Fruit fly (Drosophila melanogaster): Measurements from ENCODE around the gene Mnt.
A peak's percentile ranks its signal among the peaks of the same experiment; 100 is the strongest.

Gene Mnt

dm6 chrX:3677847-3678411 lies 6.3 kb downstream of the Mnt start (continued):
- TF ChIP-seq CG10274 (GFP tag; optimal IDR thresholded peaks at IDR 0.05) (peak; percentile 98), CG12942 (GFP tag; optimal IDR thresholded peaks at IDR 0.05) (peak; percentile 65), org-1 (GFP tag; optimal IDR thresholded peaks at IDR 0.05) (peak; percentile 79), CG5953 (GFP tag; IDR thresholded peaks at IDR 0.05) (peak; percentile 21; the same call in 1 of the 2 replicates), CG6683 (GFP tag; optimal IDR thresholded peaks at IDR 0.05) (peak; percentile 69), CG3281 (GFP tag; optimal IDR thresholded peaks at IDR 0.05) (peak; percentile 81), CG11560 (tag; IDR thresholded peaks at IDR 0.05) (no peak; the same call in 1 of the 3 replicates), CG10654 (GFP tag; optimal IDR thresholded peaks at IDR 0.05) (peak; percentile 47), bab2 (GFP tag; optimal IDR thresholded peaks at IDR 0.05) (peak; percentile 34), knrl (GFP tag; IDR thresholded peaks at IDR 0.05; ENCODE audit: partially characterized antibody) (no peak), dmrt99B (tag; optimal IDR thresholded peaks at IDR 0.05) (peak; percentile 93), repo (GFP tag; optimal IDR thresholded peaks at IDR 0.05) (no peak), CG11456 (GFP tag; IDR thresholded peaks at IDR 0.05) (no peak), B-H2 (GFP tag; optimal IDR thresholded peaks at IDR 0.05) (peak; percentile 1), CG32767 (GFP tag; IDR thresholded peaks at IDR 0.05) (peak; percentile 53; the same call in 1 of the 2 replicates), Adf1 (GFP tag; IDR thresholded peaks at IDR 0.05) (no peak), Neu2 (GFP tag; optimal IDR thresholded peaks at IDR 0.05; ENCODE audit: borderline replicate concordance) (no peak), CG6854 (GFP tag; optimal IDR thresholded peaks at IDR 0.05) (peak; percentile 76), Asciz (GFP tag; optimal IDR thresholded peaks at IDR 0.05) (peak; percentile 85), NfI (GFP tag; optimal IDR thresholded peaks at IDR 0.05) (peak; percentile 77), Stat92E (GFP tag; optimal IDR thresholded peaks at IDR 0.05) (peak in 2 of 3 experiments; percentile 53 to 67), dpn (GFP tag; optimal IDR thresholded peaks at IDR 0.05) (peak; percentile 5 to 69), peb (GFP tag; IDR thresholded peaks at IDR 0.05) (no peak), CG7786 (GFP tag; optimal IDR thresholded peaks at IDR 0.05) (peak; percentile 22), Tbp (GFP tag; optimal IDR thresholded peaks at IDR 0.05) (no peak), Doc2 (GFP tag; IDR thresholded peaks at IDR 0.05) (no peak), chif (GFP tag; optimal IDR thresholded peaks at IDR 0.05) (peak in 1 of 2 experiments; percentile 28), CG8388 (GFP tag; optimal IDR thresholded peaks at IDR 0.05) (peak; percentile 86), klu (GFP tag; IDR thresholded peaks at IDR 0.05) (no peak), E2f2 (GFP tag; IDR thresholded peaks at IDR 0.05) (peak; percentile 51), Camta (GFP tag; optimal IDR thresholded peaks at IDR 0.05) (no peak), Dp (GFP tag; optimal IDR thresholded peaks at IDR 0.05) (no peak), Usf (GFP tag; optimal IDR thresholded peaks at IDR 0.05) (peak; percentile 78), z (GFP tag; IDR thresholded peaks at IDR 0.05) (no peak), Fer1 (GFP tag; optimal IDR thresholded peaks at IDR 0.05) (peak; percentile 79), CG8924 (tag; optimal IDR thresholded peaks at IDR 0.05) (peak; percentile 92), Dref (GFP tag; IDR thresholded peaks at IDR 0.05) (no peak), Blimp-1 (GFP tag; optimal IDR thresholded peaks at IDR 0.05) (peak; percentile 86), rib (GFP tag; IDR thresholded peaks at IDR 0.05) (no peak), al (GFP tag; IDR thresholded peaks at IDR 0.05) (peak; percentile 49; the same call in 1 of the 2 replicates), CG9797 (GFP tag; optimal IDR thresholded peaks at IDR 0.05) (peak; percentile 21), Med (GFP tag) (peak; percentile 54), Hr78 (GFP tag; optimal IDR thresholded peaks at IDR 0.05) (peak in 1 of 2 experiments; percentile 78), CG6813 (GFP tag; optimal IDR thresholded peaks at IDR 0.05) (peak; percentile 73), CG30431 (GFP tag; optimal IDR thresholded peaks at IDR 0.05) (peak; percentile 83), Fer3 (tag; optimal IDR thresholded peaks at IDR 0.05) (peak; percentile 60), zf30C (GFP tag; optimal IDR thresholded peaks at IDR 0.05) (no peak), CG10979 (tag; optimal IDR thresholded peaks at IDR 0.05) (peak; percentile 92), CG10565 (GFP tag; optimal IDR thresholded peaks at IDR 0.05) (no peak), otp (GFP tag; IDR thresholded peaks at IDR 0.05) (no peak)
